Fruit fly (Drosophila melanogaster): ENCODE measurements around the gene lbe.

Gene lbe

dm6 chr3R:21446334-21446733 lies at the start of gene lbe:
lbe (minus strand) TSS chr3R:21446537.
- no peak for TF ChIP-seq CG17801 (GFP tag; optimal IDR thresholded peaks at IDR 0.05; ENCODE audit: partially characterized antibody)

- TF ChIP-seq CG17801 (GFP tag; optimal IDR thresholded peaks at IDR 0.05; ENCODE audit: partially characterized antibody), result no peak
Observed at dm6 chr3R:21493580-21494257, 47.4 kb upstream of the lbe start.

dm6 chr3R:21487706-21488406 lies 41.5 kb upstream of the lbe start:
- TF ChIP-seq CG17801 (GFP tag; optimal IDR thresholded peaks at IDR 0.05; ENCODE audit: partially characterized antibody), result no peak

- TF ChIP-seq CG17801 (GFP tag; optimal IDR thresholded peaks at IDR 0.05; ENCODE audit: partially characterized antibody), result peak; percentile 2
Observed at dm6 chr3R:21481960-21482359, 35.6 kb upstream of the lbe start, which contains the start of gene Fancm. Fancm (plus strand) TSS chr3R:21482325.

- no peak for TF ChIP-seq CG17801 (GFP tag; optimal IDR thresholded peaks at IDR 0.05; ENCODE audit: partially characterized antibody)
Observed at dm6 chr3R:21471179-21471578, 24.8 kb upstream of the lbe start.

- no peak for TF ChIP-seq CG17801 (GFP tag; optimal IDR thresholded peaks at IDR 0.05; ENCODE audit: partially characterized antibody)
Observed at dm6 chr3R:21470272-21470671, 23.9 kb upstream of the lbe start.

dm6 chr3R:21459948-21460347 lies 13.6 kb upstream of the lbe start:
- TF ChIP-seq CG17801 (GFP tag; optimal IDR thresholded peaks at IDR 0.05; ENCODE audit: partially characterized antibody), result no peak

- TF ChIP-seq CG17801 (GFP tag; optimal IDR thresholded peaks at IDR 0.05; ENCODE audit: partially characterized antibody), result no peak
Observed at dm6 chr3R:21458445-21458844, 12.1 kb upstream of the lbe start.

dm6 chr3R:21456774-21457173 lies 10.4 kb upstream of the lbe start:
- no peak for TF ChIP-seq CG17801 (GFP tag; optimal IDR thresholded peaks at IDR 0.05; ENCODE audit: partially characterized antibody)

dm6 chr3R:21452108-21452507 lies 5.8 kb upstream of the lbe start:
- TF ChIP-seq CG17801 (GFP tag; optimal IDR thresholded peaks at IDR 0.05; ENCODE audit: partially characterized antibody), result no peak

dm6 chr3R:21447656-21448055 lies 1.3 kb upstream of the lbe start:
- no peak for TF ChIP-seq CG17801 (GFP tag; optimal IDR thresholded peaks at IDR 0.05; ENCODE audit: partially characterized antibody)

- TF ChIP-seq CG17801 (GFP tag; optimal IDR thresholded peaks at IDR 0.05; ENCODE audit: partially characterized antibody), result no peak
Observed at dm6 chr3R:21445327-21445726, 1.0 kb downstream of the lbe start.

- TF ChIP-seq CG17801 (GFP tag; optimal IDR thresholded peaks at IDR 0.05; ENCODE audit: partially characterized antibody), result no peak
Observed at dm6 chr3R:21440760-21441159, 5.6 kb downstream of the lbe start.

- no peak for TF ChIP-seq CG17801 (GFP tag; optimal IDR thresholded peaks at IDR 0.05; ENCODE audit: partially characterized antibody)
Observed at dm6 chr3R:21440102-21440501, 6.2 kb downstream of the lbe start.

dm6 chr3R:21437515-21438090 lies 8.7 kb downstream of the lbe start:
- TF ChIP-seq CG17801 (GFP tag; optimal IDR thresholded peaks at IDR 0.05; ENCODE audit: partially characterized antibody), result no peak

dm6 chr3R:21433879-21434559 lies 12.3 kb downstream of the lbe start, which contains the start of gene lbl:
lbl (minus strand) TSS chr3R:21434133.
- no peak for TF ChIP-seq CG17801 (GFP tag; optimal IDR thresholded peaks at IDR 0.05; ENCODE audit: partially characterized antibody)
